Fruit fly (Drosophila melanogaster) whole organism, embryonic: ENCODE measurements around the gene CG16957.

Source experiments
- Atf6 ChIP-seq: fragments of 200-800 bp; sonication (Bioruptor generic); IDR thresholded peaks from 2 replicates; pipeline ENCODE4 v1.3.6; 2022; ENCODE audit warnings: missing biosample characterization, missing genetic modification characterization
- BEAF-32 ChIP-seq: fragments of 200-800 bp; sonication (Bioruptor generic); optimal IDR thresholded peaks from 3 replicates; lab custom pipeline; 2017; ENCODE audit warnings: missing biosample characterization, missing genetic modification characterization, mild to moderate bottlenecking, moderate library complexity, missing genetic modification reagents
- CG10366 ChIP-seq: fragments of 200-800 bp; sonication (Bioruptor generic); IDR thresholded peaks from 2 replicates; pipeline ENCODE4 v1.3.6; 2022; ENCODE audit warnings: missing biosample characterization, missing genetic modification characterization
- CG11560 ChIP-seq: fragments of 200-800 bp; sonication (Bioruptor generic); IDR thresholded peaks from 3 replicates; pipeline ENCODE4 v1.3.6; 2022; ENCODE audit warnings: missing biosample characterization, missing genetic modification characterization
- CG13624 ChIP-seq: fragments of 200-800 bp; sonication (Bioruptor generic); optimal IDR thresholded peaks from 2 replicates; lab custom pipeline; 2016; ENCODE audit warnings: missing biosample characterization, missing genetic modification characterization
- CG13775 ChIP-seq: fragments of 200-800 bp; sonication (Bioruptor generic); optimal IDR thresholded peaks from 3 replicates; lab custom pipeline; 2017; ENCODE audit warnings: missing biosample characterization, mild to moderate bottlenecking, missing genetic modification characterization
- CG15479 ChIP-seq: fragments of 200-800 bp; sonication (Bioruptor generic); optimal IDR thresholded peaks from 3 replicates; lab custom pipeline; 2019; ENCODE audit warnings: missing biosample characterization, mild to moderate bottlenecking, missing genetic modification characterization, moderate library complexity
- CG17359 ChIP-seq: fragments of 200-800 bp; sonication (Bioruptor generic); optimal IDR thresholded peaks from 3 replicates; lab custom pipeline; 2018; ENCODE audit warnings: missing biosample characterization, mild to moderate bottlenecking, missing genetic modification characterization, moderate library complexity
- CG2120 ChIP-seq: fragments of 200-800 bp; sonication (Bioruptor generic); optimal IDR thresholded peaks from 3 replicates; lab custom pipeline; 2016; ENCODE audit warnings: missing biosample characterization, missing genetic modification characterization
- CG2678 ChIP-seq: fragments of 200-800 bp; sonication (Bioruptor generic); optimal IDR thresholded peaks from 3 replicates; lab custom pipeline; 2019; ENCODE audit warnings: missing biosample characterization, mild to moderate bottlenecking, missing genetic modification characterization, moderate library complexity
- CG3065 ChIP-seq: fragments of 200-800 bp; sonication (Bioruptor generic); optimal IDR thresholded peaks from 2 replicates; lab custom pipeline; 2016; ENCODE audit warnings: missing biosample characterization, missing genetic modification characterization
- CG31365 ChIP-seq: fragments of 200-800 bp; sonication (Bioruptor generic); optimal IDR thresholded peaks from 2 replicates; lab custom pipeline; 2018; ENCODE audit warnings: missing biosample characterization, mild to moderate bottlenecking, missing genetic modification characterization
- CG31441 ChIP-seq: fragments of 200-800 bp; sonication (Bioruptor generic); IDR thresholded peaks from 2 replicates; pipeline ENCODE4 v1.3.6; 2022; ENCODE audit warnings: missing biosample characterization, missing genetic modification characterization
- CG3995 ChIP-seq: fragments of 200-800 bp; sonication (Bioruptor generic); optimal IDR thresholded peaks from 3 replicates; lab custom pipeline; 2016; ENCODE audit warnings: missing biosample characterization, missing genetic modification characterization
- CG4282 ChIP-seq: fragments of 200-800 bp; sonication (Bioruptor generic); optimal IDR thresholded peaks from 2 replicates; lab custom pipeline; 2016; ENCODE audit warnings: missing biosample characterization, missing genetic modification characterization
- CG43689 ChIP-seq: fragments of 200-800 bp; sonication (Bioruptor generic); IDR thresholded peaks from 2 replicates; pipeline ENCODE4 v1.3.6; 2022; ENCODE audit warnings: missing biosample characterization, missing genetic modification characterization
- CG4617 ChIP-seq: fragments of 200-800 bp; sonication (Bioruptor generic); optimal IDR thresholded peaks from 3 replicates; lab custom pipeline; 2016; ENCODE audit warnings: missing biosample characterization, missing genetic modification characterization, borderline replicate concordance
- CG4854 ChIP-seq: fragments of 200-800 bp; sonication (Bioruptor generic); optimal IDR thresholded peaks from 2 replicates; lab custom pipeline; 2016; ENCODE audit warnings: missing biosample characterization, missing genetic modification characterization, inconsistent platforms
- CG6175 ChIP-seq: fragments of 200-800 bp; sonication (Bioruptor generic); IDR thresholded peaks from 3 replicates; pipeline ENCODE4 v1.3.6; 2022; ENCODE audit warnings: missing biosample characterization, missing genetic modification characterization
- CG9727 ChIP-seq: fragments of 200-800 bp; sonication (Bioruptor generic); optimal IDR thresholded peaks from 3 replicates; lab custom pipeline; 2017; ENCODE audit warnings: missing biosample characterization, mild to moderate bottlenecking, missing genetic modification characterization
- CG9876 ChIP-seq: fragments of 200-800 bp; sonication (Bioruptor generic); optimal IDR thresholded peaks from 2 replicates; lab custom pipeline; 2016; ENCODE audit warnings: missing biosample characterization, missing genetic modification characterization
- Dbx ChIP-seq: fragments of 200-800 bp; sonication (Bioruptor generic); IDR thresholded peaks from 3 replicates; pipeline ENCODE4 v1.3.6; 2022; ENCODE audit warnings: missing biosample characterization, missing genetic modification characterization
- Dfd ChIP-seq, 2 experiments: fragments of >200 bp; optimal IDR thresholded peaks; 2 replicates each; lab custom pipeline; 2017; ENCODE audit warnings: missing biosample characterization in 2 of 2, missing genetic modification characterization in 2 of 2
- Dip3 ChIP-seq: fragments of 200-800 bp; sonication (Bioruptor generic); optimal IDR thresholded peaks from 3 replicates; lab custom pipeline; 2016; ENCODE audit warnings: missing biosample characterization, missing genetic modification characterization
- Doc2 ChIP-seq: fragments of 200-800 bp; sonication (Bioruptor generic); IDR thresholded peaks from 2 replicates; pipeline ENCODE4 v1.3.6; 2022; ENCODE audit warnings: missing biosample characterization, missing genetic modification characterization
- GATAe ChIP-seq: fragments of 200-800 bp; sonication (Bioruptor generic); conservative IDR thresholded peaks from 2 replicates; pipeline ENCODE4 v1.3.6; 2022; ENCODE audit warnings: missing biosample characterization, missing genetic modification characterization
- Gsc ChIP-seq: fragments of 200-800 bp; sonication (Bioruptor generic); IDR thresholded peaks from 2 replicates; pipeline ENCODE4 v1.3.6; 2022; ENCODE audit warnings: missing biosample characterization, missing genetic modification characterization
- Gug ChIP-seq: fragments of 200-800 bp; sonication (Bioruptor generic); IDR thresholded peaks from 4 replicates; pipeline ENCODE4 v1.3.6; 2022; ENCODE audit warnings: missing biosample characterization, missing genetic modification characterization
- Hand ChIP-seq: fragments of 200-800 bp; sonication (Bioruptor generic); optimal IDR thresholded peaks from 2 replicates; lab custom pipeline; 2017; ENCODE audit warnings: mild to moderate bottlenecking, missing biosample characterization, missing genetic modification reagents, missing genetic modification characterization
- Hmr ChIP-seq: fragments of 200-800 bp; sonication (Bioruptor generic); optimal IDR thresholded peaks from 3 replicates; lab custom pipeline; 2017; ENCODE audit warnings: mild to moderate bottlenecking, missing biosample characterization, missing genetic modification reagents, missing genetic modification characterization
- MBD-R2 ChIP-seq: fragments of 200-800 bp; sonication (Bioruptor generic); IDR thresholded peaks from 2 replicates; pipeline ENCODE4 v1.3.6; 2022; ENCODE audit warnings: missing biosample characterization, missing genetic modification characterization
- Pdp1 ChIP-seq, 2 experiments: fragments of 200-800 bp; sonication (Bioruptor generic); optimal IDR thresholded peaks; 3 replicates each; lab custom pipeline; 2016; ENCODE audit warnings: missing biosample characterization in 2 of 2, missing genetic modification characterization in 2 of 2, mild to moderate bottlenecking in 1 of 2, moderate library complexity in 1 of 2
- Side ChIP-seq: fragments of 200-800 bp; sonication (Bioruptor generic); optimal IDR thresholded peaks from 2 replicates; lab custom pipeline; 2016; ENCODE audit warnings: missing biosample characterization, missing genetic modification characterization
- Xbp1 ChIP-seq: fragments of 200-800 bp; sonication (Bioruptor generic); optimal IDR thresholded peaks from 3 replicates; lab custom pipeline; 2016; ENCODE audit warnings: missing biosample characterization, mild to moderate bottlenecking, missing genetic modification characterization
- bbx ChIP-seq: fragments of 200-800 bp; sonication (Bioruptor generic); IDR thresholded peaks from 2 replicates; pipeline ENCODE4 v1.3.6; 2022; ENCODE audit warnings: missing biosample characterization, missing genetic modification characterization; ENCODE audit not compliant: partially characterized antibody
- cato ChIP-seq: fragments of 200-800 bp; sonication (Bioruptor generic); optimal IDR thresholded peaks from 2 replicates; lab custom pipeline; 2016; ENCODE audit warnings: missing biosample characterization, missing genetic modification characterization, borderline replicate concordance
- caup ChIP-seq: fragments of 200-800 bp; sonication (Bioruptor generic); optimal IDR thresholded peaks from 3 replicates; lab custom pipeline; 2017; ENCODE audit warnings: missing biosample characterization, mild to moderate bottlenecking, missing genetic modification characterization, moderate library complexity; ENCODE audit not compliant: severe bottlenecking
- dm ChIP-seq: fragments of 200-800 bp; sonication (Bioruptor generic); optimal IDR thresholded peaks from 3 replicates; lab custom pipeline; 2016; ENCODE audit warnings: missing biosample characterization, missing genetic modification characterization
- ems ChIP-seq: fragments of 200-800 bp; sonication (Bioruptor generic); optimal IDR thresholded peaks from 3 replicates; lab custom pipeline; 2016; ENCODE audit warnings: missing biosample characterization, missing genetic modification characterization
- grn ChIP-seq: fragments of 200-800 bp; sonication (Bioruptor generic); optimal IDR thresholded peaks from 3 replicates; lab custom pipeline; 2017; ENCODE audit warnings: missing biosample characterization, missing genetic modification characterization
- gro ChIP-seq: fragments of 200-800 bp; sonication (Bioruptor generic); optimal IDR thresholded peaks from 2 replicates; lab custom pipeline; 2016; ENCODE audit warnings: missing biosample characterization, missing genetic modification characterization
- her ChIP-seq: fragments of 200-800 bp; sonication (Bioruptor generic); optimal IDR thresholded peaks from 2 replicates; lab custom pipeline; 2016; ENCODE audit warnings: missing biosample characterization, missing genetic modification characterization
- jigr1 ChIP-seq: fragments of 200-800 bp; sonication (Bioruptor generic); IDR thresholded peaks from 3 replicates; pipeline ENCODE4 v1.3.6; 2022; ENCODE audit warnings: missing biosample characterization, missing genetic modification characterization
- nau ChIP-seq: fragments of 200-800 bp; sonication (Bioruptor generic); optimal IDR thresholded peaks from 3 replicates; lab custom pipeline; 2017; ENCODE audit warnings: missing biosample characterization, mild to moderate bottlenecking, missing genetic modification characterization, missing genetic modification reagents
- org-1 ChIP-seq: fragments of 200-800 bp; sonication (Bioruptor generic); optimal IDR thresholded peaks from 2 replicates; lab custom pipeline; 2017; ENCODE audit warnings: missing biosample characterization, missing genetic modification characterization
- pnt ChIP-seq: fragments of 200-800 bp; sonication (Bioruptor generic); optimal IDR thresholded peaks from 3 replicates; lab custom pipeline; 2016; ENCODE audit warnings: missing biosample characterization, missing genetic modification characterization
- schlank ChIP-seq: fragments of 200-800 bp; sonication (Bioruptor generic); optimal IDR thresholded peaks from 2 replicates; lab custom pipeline; 2018; ENCODE audit warnings: missing biosample characterization, mild to moderate bottlenecking, missing genetic modification characterization
- sd ChIP-seq: fragments of 200-800 bp; sonication (Bioruptor generic); optimal IDR thresholded peaks from 3 replicates; lab custom pipeline; 2018; ENCODE audit warnings: missing biosample characterization, mild to moderate bottlenecking, missing genetic modification characterization, moderate library complexity
- tin ChIP-seq: fragments of 200-800 bp; sonication (Bioruptor generic); optimal IDR thresholded peaks from 3 replicates; lab custom pipeline; 2016; ENCODE audit warnings: missing biosample characterization, missing genetic modification characterization
- tio ChIP-seq: fragments of 200-800 bp; sonication (Bioruptor generic); optimal IDR thresholded peaks from 2 replicates; lab custom pipeline; 2017; ENCODE audit warnings: missing biosample characterization, missing genetic modification characterization, inconsistent platforms
- trh ChIP-seq: fragments of 200-800 bp; sonication (Bioruptor generic); optimal IDR thresholded peaks from 2 replicates; lab custom pipeline; 2016; ENCODE audit warnings: missing biosample characterization, missing genetic modification characterization

The CG16957 gene

DNA sequence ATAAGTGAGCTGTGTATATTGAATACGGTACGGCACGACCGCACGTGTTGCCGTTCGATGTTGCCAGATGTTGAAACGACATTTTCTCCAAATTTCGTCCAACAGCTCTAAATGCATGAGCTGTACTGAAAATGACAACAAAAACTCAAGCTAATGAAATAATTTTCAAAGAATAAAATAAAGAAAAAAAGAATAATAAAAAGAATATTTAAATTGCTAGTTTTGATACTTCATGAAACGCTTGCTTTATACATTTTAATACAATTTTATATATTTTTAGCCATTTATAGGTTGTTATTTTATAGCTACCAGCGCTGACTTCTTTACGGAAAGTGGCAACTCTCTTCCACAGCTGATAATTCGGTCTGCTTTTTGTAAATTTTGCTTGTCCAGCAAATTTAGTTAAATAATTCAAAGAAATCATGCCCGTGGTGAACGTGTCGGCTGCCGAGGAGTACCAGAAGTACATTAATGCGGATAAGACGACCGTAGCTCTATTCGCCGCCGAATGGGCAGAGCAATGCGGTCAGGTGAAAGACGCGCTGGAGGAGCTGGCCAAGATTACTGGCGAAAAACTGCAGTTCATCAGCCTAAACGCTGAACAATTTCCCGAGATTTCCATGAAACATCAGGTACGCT, 29.8 kb downstream of the CG16957 start, which contains the start of the genes Nnp-1 and Grx3 (continued):
- TF ChIP-seq Hmr (peak; percentile 20), CG31441 (GFP tag; lab: Robert Waterston, UW) (no peak), tin (GFP tag; lab: Kevin White, UChicago) (peak; percentile 54), BEAF-32 (GFP tag; lab: Kevin White, UChicago) (peak; percentile 41), CG15479 (GFP tag; lab: Kevin White, UChicago) (no peak), her (GFP tag; lab: Kevin White, UChicago) (peak; percentile 33), Hand (GFP tag; lab: Kevin White, UChicago) (no peak), CG9727 (GFP tag; lab: Kevin White, UChicago) (no peak), trh (GFP tag; lab: Kevin White, UChicago) (no peak), Dfd (GFP tag; optimal IDR thresholded peaks at IDR 0.05; lab: Kevin White, UChicago) (no peak), CG11560 (tag; lab: Robert Waterston, UW) (no peak), CG10366 (GFP tag; lab: Robert Waterston, UW) (no peak; the same call in 1 of the 2 replicates), CG13775 (GFP tag; lab: Kevin White, UChicago) (peak; percentile 44), nau (GFP tag; lab: Kevin White, UChicago) (no peak), CG4854 (no peak), grn (GFP tag; lab: Kevin White, UChicago) (no peak), schlank (tag; lab: Kevin White, UChicago) (no peak), sd (tag; lab: Kevin White, UChicago) (no peak), MBD-R2 (peak; percentile 57), Xbp1 (GFP tag; lab: Kevin White, UChicago) (peak; percentile 53), bbx (GFP tag; lab: Robert Waterston, UW) (no peak), Pdp1 (GFP tag; optimal IDR thresholded peaks at IDR 0.05; lab: Kevin White, UChicago) (no peak), cato (GFP tag; lab: Kevin White, UChicago) (no peak), CG9876 (GFP tag; lab: Kevin White, UChicago) (no peak), Dbx (GFP tag; lab: Robert Waterston, UW) (peak; percentile 16; the same call in 1 of the 3 replicates), CG43689 (no peak), CG2678 (tag; lab: Kevin White, UChicago) (no peak), dm (GFP tag; lab: Kevin White, UChicago) (peak; percentile 88), Side (GFP tag; lab: Kevin White, UChicago) (no peak), tio (GFP tag; lab: Kevin White, UChicago) (no peak), ems (no peak), CG3995 (no peak), Gsc (GFP tag; lab: Robert Waterston, UW) (no peak), CG6175 (GFP tag; lab: Robert Waterston, UW) (no peak), CG31365 (tag; lab: Kevin White, UChicago) (no peak), CG4282 (GFP tag; lab: Kevin White, UChicago) (no peak), CG4617 (GFP tag; lab: Kevin White, UChicago) (peak; percentile 62), pnt (GFP tag; lab: Kevin White, UChicago) (no peak), jigr1 (no peak), CG2120 (GFP tag; lab: Kevin White, UChicago) (peak; percentile 52), CG3065 (GFP tag; lab: Kevin White, UChicago) (no peak), CG17359 (tag; lab: Kevin White, UChicago) (no peak), Gug (peak; percentile 36; the same call in 1 of the 4 replicates), Dip3 (GFP tag; lab: Kevin White, UChicago) (no peak), Doc2 (no peak), caup (GFP tag; lab: Kevin White, UChicago) (no peak), GATAe (no peak), CG13624 (GFP tag; lab: Kevin White, UChicago) (no peak), org-1 (no peak), Atf6 (GFP tag; lab: Robert Waterston, UW) (no peak), gro (no peak)
